Worm (Caenorhabditis elegans): ENCODE results near the gene T20D4.19.

ce11 chrV:3394694-3395240 lies 36.7 kb downstream of the T20D4.19 start, which contains the start of gene T20D4.15:
- TF ChIP-seq klf-2 (GFP tag; conservative IDR thresholded peaks at IDR 0.05), result no peak
- TF ChIP-seq flt-1 (GFP tag; IDR thresholded peaks at IDR 0.05), result no peak
- no peak for TF ChIP-seq T22C8.4 (GFP tag; IDR thresholded peaks at IDR 0.05)
- TF ChIP-seq ztf-29 (GFP tag; IDR thresholded peaks at IDR 0.05), result no peak
- no peak for TF ChIP-seq med-1 (GFP tag; optimal IDR thresholded peaks at IDR 0.05; ENCODE audit: insufficient read depth)
- TF ChIP-seq ref-1 (GFP tag; conservative IDR thresholded peaks at IDR 0.05), result no peak
- no peak for TF ChIP-seq ztf-23 (GFP tag; IDR thresholded peaks at IDR 0.05)
- TF ChIP-seq tab-1 (GFP tag; IDR thresholded peaks at IDR 0.05), result no peak
